Fruit fly (Drosophila melanogaster) whole organism, embryonic: ENCODE results near the gene Rad9.

Experiments used
- ATbp ChIP-seq: fragments of 200-800 bp; sonication (Bioruptor generic); optimal IDR thresholded peaks from 2 replicates; lab custom pipeline; 2017; ENCODE audit warnings: missing biosample characterization, mild to moderate bottlenecking, missing genetic modification characterization, missing genetic modification reagents
- B-H2 ChIP-seq: fragments of 200-800 bp; sonication (Bioruptor generic); optimal IDR thresholded peaks from 2 replicates; lab custom pipeline; 2018; ENCODE audit warnings: missing biosample characterization, mild to moderate bottlenecking, missing genetic modification characterization
- BEAF-32 ChIP-seq: fragments of 200-800 bp; sonication (Bioruptor generic); optimal IDR thresholded peaks from 3 replicates; lab custom pipeline; 2017; ENCODE audit warnings: missing biosample characterization, missing genetic modification characterization, mild to moderate bottlenecking, moderate library complexity, missing genetic modification reagents
- CG11398 ChIP-seq: fragments of 200-800 bp; sonication (Bioruptor generic); optimal IDR thresholded peaks from 2 replicates; lab custom pipeline; 2016; ENCODE audit warnings: missing biosample characterization, missing genetic modification characterization
- CG11723 ChIP-seq: fragments of 200-800 bp; sonication (Bioruptor generic); optimal IDR thresholded peaks from 2 replicates; lab custom pipeline; 2017; ENCODE audit warnings: missing biosample characterization, mild to moderate bottlenecking, missing genetic modification characterization
- CG12071 ChIP-seq: fragments of 200-800 bp; sonication (Bioruptor generic); optimal IDR thresholded peaks from 3 replicates; lab custom pipeline; 2018; ENCODE audit warnings: missing biosample characterization, mild to moderate bottlenecking, missing genetic modification characterization
- CG12659 ChIP-seq: fragments of 200-800 bp; sonication (Bioruptor generic); optimal IDR thresholded peaks from 3 replicates; lab custom pipeline; 2017; ENCODE audit warnings: mild to moderate bottlenecking, missing biosample characterization, missing genetic modification reagents, missing genetic modification characterization
- CG12744 ChIP-seq: fragments of 200-800 bp; sonication (Bioruptor generic); optimal IDR thresholded peaks from 2 replicates; lab custom pipeline; 2016; ENCODE audit warnings: missing biosample characterization, missing genetic modification characterization
- CG14014 ChIP-seq: fragments of 200-800 bp; sonication (Bioruptor generic); IDR thresholded peaks from 2 replicates; pipeline ENCODE4 v1.3.6; 2022; ENCODE audit warnings: missing biosample characterization, missing genetic modification characterization
- CG14050 ChIP-seq: fragments of 200-800 bp; sonication (Bioruptor generic); IDR thresholded peaks from 3 replicates; pipeline ENCODE4 v1.3.6; 2022; ENCODE audit warnings: missing biosample characterization, missing genetic modification characterization
- CG15696 ChIP-seq: fragments of 200-800 bp; sonication (Bioruptor generic); optimal IDR thresholded peaks from 2 replicates; lab custom pipeline; 2019; ENCODE audit warnings: missing biosample characterization, mild to moderate bottlenecking, missing genetic modification characterization, moderate library complexity
- CG3065 ChIP-seq: fragments of 200-800 bp; sonication (Bioruptor generic); optimal IDR thresholded peaks from 2 replicates; lab custom pipeline; 2016; ENCODE audit warnings: missing biosample characterization, missing genetic modification characterization
- CG31224 ChIP-seq: fragments of 200-800 bp; sonication (Bioruptor generic); IDR thresholded peaks from 2 replicates; pipeline ENCODE4 v1.3.6; 2022; ENCODE audit warnings: missing biosample characterization, missing genetic modification characterization
- CG31441 ChIP-seq: fragments of 200-800 bp; sonication (Bioruptor generic); IDR thresholded peaks from 2 replicates; pipeline ENCODE4 v1.3.6; 2022; ENCODE audit warnings: missing biosample characterization, missing genetic modification characterization
- CG32767 ChIP-seq: fragments of 200-800 bp; sonication (Bioruptor generic); IDR thresholded peaks from 2 replicates; pipeline ENCODE4 v1.3.6; 2022; ENCODE audit warnings: missing biosample characterization, missing genetic modification characterization
- CG32772 ChIP-seq: fragments of 200-800 bp; sonication (Bioruptor generic); IDR thresholded peaks from 2 replicates; pipeline ENCODE4 v1.3.6; 2022; ENCODE audit warnings: missing biosample characterization, missing genetic modification characterization
- CG43689 ChIP-seq: fragments of 200-800 bp; sonication (Bioruptor generic); IDR thresholded peaks from 2 replicates; pipeline ENCODE4 v1.3.6; 2022; ENCODE audit warnings: missing biosample characterization, missing genetic modification characterization
- CG5953 ChIP-seq: fragments of 200-800 bp; sonication (Bioruptor generic); IDR thresholded peaks from 2 replicates; pipeline ENCODE4 v1.3.6; 2022; ENCODE audit warnings: missing biosample characterization, missing genetic modification characterization
- CG6683 ChIP-seq: fragments of 200-800 bp; sonication (Bioruptor generic); optimal IDR thresholded peaks from 2 replicates; lab custom pipeline; 2017; ENCODE audit warnings: missing biosample characterization, mild to moderate bottlenecking, missing genetic modification characterization, missing genetic modification reagents
- CG7556 ChIP-seq: fragments of 200-800 bp; sonication (Bioruptor generic); optimal IDR thresholded peaks from 2 replicates; lab custom pipeline; 2017; ENCODE audit warnings: missing biosample characterization, mild to moderate bottlenecking, missing genetic modification characterization
- CG7745 ChIP-seq: fragments of 200-800 bp; sonication (Bioruptor generic); optimal IDR thresholded peaks from 2 replicates; lab custom pipeline; 2018; ENCODE audit warnings: missing biosample characterization, mild to moderate bottlenecking, missing genetic modification characterization, moderate library complexity
- CG7987 ChIP-seq: fragments of 200-800 bp; sonication (Bioruptor generic); optimal IDR thresholded peaks from 2 replicates; lab custom pipeline; 2018; ENCODE audit warnings: missing biosample characterization, mild to moderate bottlenecking, missing genetic modification characterization, moderate library complexity
- CG8290 ChIP-seq, 3 experiments: fragments of 200-800 bp; sonication (Bioruptor generic); optimal IDR thresholded peaks; 2 replicates each; lab custom pipeline; 2016 to 2019; ENCODE audit warnings: missing biosample characterization in 3 of 3, missing genetic modification characterization in 3 of 3, mild to moderate bottlenecking in 2 of 3, moderate library complexity in 1 of 3
- CG9876 ChIP-seq: fragments of 200-800 bp; sonication (Bioruptor generic); optimal IDR thresholded peaks from 2 replicates; lab custom pipeline; 2016; ENCODE audit warnings: missing biosample characterization, missing genetic modification characterization
- CoRest ChIP-seq: fragments of 200-800 bp; sonication (Bioruptor generic); optimal IDR thresholded peaks from 3 replicates; lab custom pipeline; 2018; ENCODE audit warnings: missing biosample characterization, mild to moderate bottlenecking, missing genetic modification characterization, moderate library complexity
- Dip2 ChIP-seq: fragments of 200-800 bp; sonication (Bioruptor generic); IDR thresholded peaks from 2 replicates; pipeline ENCODE4 v1.3.6; 2022; ENCODE audit warnings: missing biosample characterization, missing genetic modification characterization
- Doc2 ChIP-seq: fragments of 200-800 bp; sonication (Bioruptor generic); IDR thresholded peaks from 2 replicates; pipeline ENCODE4 v1.3.6; 2022; ENCODE audit warnings: missing biosample characterization, missing genetic modification characterization
- E2f2 ChIP-seq: fragments of 200-800 bp; sonication (Bioruptor generic); IDR thresholded peaks from 2 replicates; pipeline ENCODE4 v1.3.6; 2022; ENCODE audit warnings: missing biosample characterization, missing genetic modification characterization
- GATAe ChIP-seq: fragments of 200-800 bp; sonication (Bioruptor generic); conservative IDR thresholded peaks from 2 replicates; pipeline ENCODE4 v1.3.6; 2022; ENCODE audit warnings: missing biosample characterization, missing genetic modification characterization
- H15 ChIP-seq: fragments of 200-800 bp; sonication (Bioruptor generic); IDR thresholded peaks from 3 replicates; pipeline ENCODE4 v1.3.6; 2022; ENCODE audit warnings: missing biosample characterization, missing genetic modification characterization
- Hsf ChIP-seq: fragments of 200-800 bp; sonication (Bioruptor generic); optimal IDR thresholded peaks from 3 replicates; lab custom pipeline; 2016; ENCODE audit warnings: missing biosample characterization, missing genetic modification characterization
- Jarid2 ChIP-seq: fragments of 200-800 bp; sonication (Bioruptor generic); optimal IDR thresholded peaks from 3 replicates; lab custom pipeline; 2017; ENCODE audit warnings: mild to moderate bottlenecking, missing biosample characterization, missing genetic modification reagents, missing genetic modification characterization
- Kr ChIP-seq: fragments of 200-800 bp; sonication (Bioruptor generic); optimal IDR thresholded peaks from 2 replicates; lab custom pipeline; 2017; ENCODE audit warnings: missing biosample characterization, mild to moderate bottlenecking, missing genetic modification characterization
- Myb ChIP-seq: fragments of 200-800 bp; sonication (Bioruptor generic); optimal IDR thresholded peaks from 2 replicates; lab custom pipeline; 2016; ENCODE audit warnings: missing biosample characterization, missing genetic modification characterization
- NC2α ChIP-seq: fragments of 200-800 bp; sonication (Bioruptor generic); optimal IDR thresholded peaks from 2 replicates; lab custom pipeline; 2016; ENCODE audit warnings: missing biosample characterization, missing genetic modification characterization
- Vsx1 ChIP-seq: fragments of 200-800 bp; sonication (Bioruptor generic); optimal IDR thresholded peaks from 2 replicates; lab custom pipeline; 2017; ENCODE audit warnings: missing biosample characterization, mild to moderate bottlenecking, missing genetic modification characterization, missing genetic modification reagents
- croc ChIP-seq: fragments of 200-800 bp; sonication (Bioruptor generic); conservative IDR thresholded peaks from 3 replicates; pipeline ENCODE4 v1.3.6; 2022; ENCODE audit warnings: missing biosample characterization, missing genetic modification characterization
- gce ChIP-seq: fragments of 200-800 bp; sonication (Bioruptor generic); IDR thresholded peaks from 3 replicates; pipeline ENCODE4 v1.3.6; 2022; ENCODE audit warnings: missing biosample characterization, missing genetic modification characterization
- hb ChIP-seq: fragments of 200-800 bp; sonication (Bioruptor generic); IDR thresholded peaks from 3 replicates; pipeline ENCODE4 v1.3.6; 2022; ENCODE audit warnings: missing biosample characterization, missing genetic modification characterization; ENCODE audit not compliant: partially characterized antibody
- jigr1 ChIP-seq: fragments of 200-800 bp; sonication (Bioruptor generic); IDR thresholded peaks from 3 replicates; pipeline ENCODE4 v1.3.6; 2022; ENCODE audit warnings: missing biosample characterization, missing genetic modification characterization
- jumu ChIP-seq: fragments of 200-800 bp; sonication (Bioruptor generic); optimal IDR thresholded peaks from 3 replicates; lab custom pipeline; 2016; ENCODE audit warnings: missing biosample characterization, missing genetic modification characterization
- klu ChIP-seq: fragments of 200-800 bp; sonication (Bioruptor generic); IDR thresholded peaks from 2 replicates; pipeline ENCODE4 v1.3.6; 2022; ENCODE audit warnings: missing biosample characterization, missing genetic modification characterization
- lab ChIP-seq: fragments of 200-800 bp; sonication (Bioruptor generic); optimal IDR thresholded peaks from 3 replicates; lab custom pipeline; 2017; ENCODE audit warnings: missing biosample characterization, missing genetic modification characterization, mild to moderate bottlenecking, moderate library complexity, missing genetic modification reagents
- nmo ChIP-seq: fragments of 200-800 bp; sonication (Bioruptor generic); optimal IDR thresholded peaks from 2 replicates; lab custom pipeline; 2018; ENCODE audit warnings: missing biosample characterization, mild to moderate bottlenecking, missing genetic modification characterization, moderate library complexity
- onecut ChIP-seq: fragments of 200-800 bp; sonication (Bioruptor generic); IDR thresholded peaks from 2 replicates; pipeline ENCODE4 v1.3.6; 2022; ENCODE audit warnings: missing biosample characterization, missing genetic modification characterization
- pita ChIP-seq: fragments of 200-800 bp; sonication (Bioruptor generic); optimal IDR thresholded peaks from 2 replicates; lab custom pipeline; 2017; ENCODE audit warnings: missing biosample characterization, mild to moderate bottlenecking, missing genetic modification characterization
- pzg ChIP-seq: fragments of 200-800 bp; sonication (Bioruptor generic); optimal IDR thresholded peaks from 3 replicates; lab custom pipeline; 2018; ENCODE audit warnings: missing biosample characterization, mild to moderate bottlenecking, missing genetic modification characterization, moderate library complexity
- rib ChIP-seq: fragments of 200-800 bp; sonication (Bioruptor generic); IDR thresholded peaks from 2 replicates; pipeline ENCODE4 v1.3.6; 2022; ENCODE audit warnings: missing biosample characterization, missing genetic modification characterization
- run ChIP-seq: fragments of 200-800 bp; sonication (Bioruptor generic); optimal IDR thresholded peaks from 3 replicates; lab custom pipeline; 2018; ENCODE audit warnings: missing biosample characterization, mild to moderate bottlenecking, missing genetic modification characterization
- slp2 ChIP-seq: fragments of 200-800 bp; sonication (Bioruptor generic); optimal IDR thresholded peaks from 2 replicates; lab custom pipeline; 2016; ENCODE audit warnings: missing biosample characterization, missing genetic modification characterization
- so ChIP-seq: fragments of 200-800 bp; sonication (Bioruptor generic); IDR thresholded peaks from 3 replicates; pipeline ENCODE4 v1.3.6; 2022; ENCODE audit warnings: missing biosample characterization, missing genetic modification characterization
- sr ChIP-seq: fragments of 200-800 bp; sonication (Bioruptor generic); IDR thresholded peaks from 3 replicates; pipeline ENCODE4 v1.3.6; 2022; ENCODE audit warnings: missing biosample characterization, missing genetic modification characterization

Rad9 gene

dm6 chr3L:18833234-18833633, 39.1 kb downstream of the Rad9 start (continued):
- TF ChIP-seq GATAe (GFP tag; lab: Robert Waterston, UW): no peak
- TF ChIP-seq CG32767 (GFP tag; lab: Robert Waterston, UW): no peak
- peak; percentile 14 for TF ChIP-seq ATbp (GFP tag; lab: Kevin White, UChicago)
- no peak for TF ChIP-seq slp2 (GFP tag; lab: Kevin White, UChicago)
- TF ChIP-seq CG15696 (tag; lab: Kevin White, UChicago): peak; percentile 5
- no peak for TF ChIP-seq CG7745 (tag; lab: Kevin White, UChicago)
- no peak for TF ChIP-seq CG32772 (GFP tag; lab: Robert Waterston, UW)
- TF ChIP-seq jigr1: no peak
- no peak for TF ChIP-seq CG12744
- TF ChIP-seq CG7987 (GFP tag; lab: Kevin White, UChicago): peak; percentile 67
- TF ChIP-seq run (tag; lab: Kevin White, UChicago): no peak
- peak; percentile 52 for TF ChIP-seq B-H2 (GFP tag; lab: Kevin White, UChicago)
- no peak for TF ChIP-seq CG31441
- TF ChIP-seq BEAF-32 (GFP tag; lab: Kevin White, UChicago): no peak
- TF ChIP-seq CG43689: no peak
- TF ChIP-seq CG14014 (GFP tag; lab: Robert Waterston, UW): peak; percentile 52; the same call in 1 of the 2 replicates
- no peak for TF ChIP-seq Doc2 (GFP tag; lab: Robert Waterston, UW)
- no peak for TF ChIP-seq CG5953 (GFP tag; lab: Robert Waterston, UW)
- no peak for TF ChIP-seq rib (GFP tag; lab: Robert Waterston, UW)
- TF ChIP-seq pita: no peak
- TF ChIP-seq gce: no peak
- no peak for TF ChIP-seq Dip2 (GFP tag; lab: Robert Waterston, UW)
- no peak for TF ChIP-seq CG9876 (GFP tag; lab: Kevin White, UChicago)
- TF ChIP-seq CG12659: peak; percentile 32
- no peak for TF ChIP-seq CG8290 (GFP tag; optimal IDR thresholded peaks at IDR 0.05; lab: Kevin White, UChicago)
- TF ChIP-seq CG8290 (tag; optimal IDR thresholded peaks at IDR 0.05; lab: Kevin White, UChicago): peak in 1 of 2 experiments; percentile 34
- no peak for TF ChIP-seq CG11723
- no peak for TF ChIP-seq onecut
- TF ChIP-seq NC2α: no peak
- no peak for TF ChIP-seq CG11398 (GFP tag; lab: Kevin White, UChicago)
- TF ChIP-seq nmo (GFP tag; lab: Kevin White, UChicago): no peak
- TF ChIP-seq CG6683 (GFP tag; lab: Kevin White, UChicago): no peak
- peak; percentile 45; the same call in 1 of the 3 replicates for TF ChIP-seq so (GFP tag; lab: Robert Waterston, UW)
- TF ChIP-seq CG31224: no peak
- no peak for TF ChIP-seq CG14050 (GFP tag; lab: Robert Waterston, UW)
- TF ChIP-seq jumu (GFP tag; lab: Kevin White, UChicago): no peak
- no peak for TF ChIP-seq hb
- no peak for TF ChIP-seq Hsf
- TF ChIP-seq CG7556 (GFP tag; lab: Kevin White, UChicago): peak; percentile 19
- TF ChIP-seq Myb (GFP tag; lab: Kevin White, UChicago): no peak
- TF ChIP-seq Vsx1 (GFP tag; lab: Kevin White, UChicago): peak; percentile 70
- no peak for TF ChIP-seq lab (GFP tag; lab: Kevin White, UChicago)
- no peak for TF ChIP-seq croc (GFP tag; lab: Robert Waterston, UW)
- TF ChIP-seq CoRest (tag; lab: Kevin White, UChicago): no peak
- TF ChIP-seq sr (GFP tag; lab: Robert Waterston, UW): no peak
- TF ChIP-seq Jarid2: no peak
- no peak for TF ChIP-seq CG3065 (GFP tag; lab: Kevin White, UChicago)
- TF ChIP-seq pzg (GFP tag; lab: Kevin White, UChicago): no peak
- no peak for TF ChIP-seq Kr
- peak; percentile 39 for TF ChIP-seq CG12071 (GFP tag; lab: Kevin White, UChicago)
- no peak for TF ChIP-seq E2f2
- TF ChIP-seq klu: no peak
- no peak for TF ChIP-seq H15 (GFP tag; lab: Robert Waterston, UW)
